Fruit fly (Drosophila melanogaster): ENCODE data around the gene Ada2b.

- no peak for TF ChIP-seq ttk (optimal IDR thresholded peaks at IDR 0.05)
- TF ChIP-seq psq (optimal IDR thresholded peaks at IDR 0.05) = no peak
- TF ChIP-seq Sin3A (optimal IDR thresholded peaks at IDR 0.05) = no peak
These were observed 15.7 kb upstream of the Ada2b start for dm6 chr3R:8256040-8256439.
